Worm (Caenorhabditis elegans) whole organism, young adult: ENCODE data around the gene F59A7.2.

ENCODE experiments used
- lag-1 ChIP-seq: fragments of 200-800 bp; sonication (Bioruptor generic); IDR thresholded peaks from 2 replicates; pipeline ENCODE4 v1.3.6; 2022; ENCODE audit warnings: missing genetic modification reagents, missing genetic modification characterization, missing compliant biosample characterization
- pha-4 ChIP-seq: fragments of 150-350 bp; sonication (generic microtip); optimal IDR thresholded peaks from 2 replicates; lab custom pipeline; 2014; ENCODE audit warnings: missing biosample characterization, missing genetic modification reagents, missing genetic modification characterization
- snpc-1.3 ChIP-seq: sonication (generic microtip); optimal IDR thresholded peaks from 2 replicates; lab custom pipeline; 2017; ENCODE audit warnings: missing genetic modification characterization, mild to moderate bottlenecking, missing compliant biosample characterization, antibody characterized with exemption, moderate library complexity, missing genotype, missing genetic modification reagents; ENCODE audit not compliant: insufficient read depth

ce11 chrV:1969690-1970089 lies 46.6 kb downstream of the F59A7.2 start:
- TF ChIP-seq lag-1 (GFP tag; lab: Robert Waterston, UW) (no peak), snpc-1.3 (tag; lab: Kevin White, UChicago) (no peak), pha-4 (tag; lab: Kevin White, UChicago) (no peak)
